Worm (Caenorhabditis elegans): ENCODE data around the gene fipr-1.

DNA sequence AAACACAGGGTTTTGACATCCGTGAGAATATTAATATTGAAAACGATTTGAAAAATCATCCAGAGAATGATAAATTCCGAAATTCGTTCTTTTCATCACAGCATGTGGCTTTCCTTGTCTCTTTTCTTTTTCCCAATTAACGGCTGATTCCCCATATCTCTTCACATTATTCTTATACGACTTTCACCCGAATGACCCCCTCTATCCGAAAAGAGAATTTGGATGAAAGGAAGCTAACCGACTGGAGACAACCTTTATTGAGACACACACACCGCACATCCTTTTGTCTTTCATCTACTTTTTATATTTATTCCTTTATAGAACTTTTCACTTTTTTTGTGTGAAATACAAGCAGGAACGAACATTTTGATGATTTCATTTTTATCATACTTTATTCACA is 3.9 kb downstream of the fipr-1 start:
- TF ChIP-seq nhr-11 (tag; optimal IDR thresholded peaks at IDR 0.05) = no peak
- no peak for TF ChIP-seq pha-4 (tag; optimal IDR thresholded peaks at IDR 0.05)
- TF ChIP-seq nfya-1 (tag; optimal IDR thresholded peaks at IDR 0.05; ENCODE audit: insufficient read depth) = no peak
- no peak for TF ChIP-seq lin-15B (tag; optimal IDR thresholded peaks at IDR 0.05)
- no peak for TF ChIP-seq mdl-1 (tag; optimal IDR thresholded peaks at IDR 0.05)
- no peak for TF ChIP-seq nhr-28 (tag; optimal IDR thresholded peaks at IDR 0.05)
- no peak for TF ChIP-seq nhr-12 (tag; optimal IDR thresholded peaks at IDR 0.05)
- no peak for TF ChIP-seq unc-62 (GFP tag; optimal IDR thresholded peaks at IDR 0.05)
- no peak for TF ChIP-seq lsy-12 (tag; optimal IDR thresholded peaks at IDR 0.05)
- no peak for TF ChIP-seq tbx-2 (tag; optimal IDR thresholded peaks at IDR 0.05)
- no peak for TF ChIP-seq elt-3 (tag; optimal IDR thresholded peaks at IDR 0.05)
- no peak for TF ChIP-seq elt-2 (tag; optimal IDR thresholded peaks at IDR 0.05)
- no peak for TF ChIP-seq ama-1 (optimal IDR thresholded peaks at IDR 0.05)

Data from whole organism, L3 larva.